Worm (Caenorhabditis elegans) whole organism, mixed stage, embryonic: Measurements from ENCODE around the gene K07E3.4.

Experiments
- M03D4.4 ChIP-seq: sonication (generic microtip); optimal IDR thresholded peaks from 2 replicates; lab custom pipeline; 2017; ENCODE audit warnings: mild to moderate bottlenecking, missing genetic modification characterization, missing compliant biosample characterization
- blmp-1 ChIP-seq: fragments of 150-350 bp; optimal IDR thresholded peaks from 2 replicates; lab custom pipeline; 2014; ENCODE audit warnings: missing biosample characterization, missing genetic modification characterization
- ceh-39 ChIP-seq: fragments of 150-350 bp; optimal IDR thresholded peaks from 2 replicates; lab custom pipeline; 2014; ENCODE audit warnings: missing biosample characterization, missing genetic modification characterization
- ceh-43 ChIP-seq: fragments of 200-800 bp; sonication (Bioruptor generic); optimal IDR thresholded peaks from 2 replicates; lab custom pipeline; 2018; ENCODE audit warnings: mild to moderate bottlenecking, missing genetic modification characterization, moderate library complexity, missing compliant biosample characterization
- ceh-83 ChIP-seq: fragments of 200-800 bp; sonication (Bioruptor generic); optimal IDR thresholded peaks from 2 replicates; lab custom pipeline; 2018; ENCODE audit warnings: mild to moderate bottlenecking, missing genetic modification characterization, missing compliant biosample characterization
- ces-1 ChIP-seq: fragments of 150-350 bp; optimal IDR thresholded peaks from 2 replicates; lab custom pipeline; 2014; ENCODE audit warnings: missing biosample characterization, missing genetic modification reagents, missing genetic modification characterization
- cnd-1 ChIP-seq: fragments of 200-800 bp; sonication (Bioruptor generic); optimal IDR thresholded peaks from 2 replicates; lab custom pipeline; 2018; ENCODE audit warnings: mild to moderate bottlenecking, missing genetic modification characterization, missing compliant biosample characterization
- drap-1 ChIP-seq: fragments of 200-800 bp; sonication (Bioruptor generic); optimal IDR thresholded peaks from 3 replicates; lab custom pipeline; 2018; ENCODE audit warnings: mild to moderate bottlenecking, missing genetic modification characterization, missing compliant biosample characterization
- elt-1 ChIP-seq: sonication (generic microtip); optimal IDR thresholded peaks from 2 replicates; lab custom pipeline; 2017; ENCODE audit warnings: missing genetic modification characterization, mild to moderate bottlenecking, missing compliant biosample characterization, antibody characterized with exemption, moderate library complexity, borderline replicate concordance; ENCODE audit not compliant: insufficient read depth
- elt-3 ChIP-seq: fragments of 150-350 bp; optimal IDR thresholded peaks from 2 replicates; lab custom pipeline; 2014; ENCODE audit warnings: missing biosample characterization, missing genetic modification characterization
- flh-1 ChIP-seq: fragments of 200-800 bp; sonication (Bioruptor generic); optimal IDR thresholded peaks from 2 replicates; lab custom pipeline; 2018; ENCODE audit warnings: mild to moderate bottlenecking, missing genetic modification characterization, moderate library complexity, missing compliant biosample characterization
- ham-2 ChIP-seq: fragments of 200-800 bp; sonication (Bioruptor generic); optimal IDR thresholded peaks from 2 replicates; lab custom pipeline; 2018; ENCODE audit warnings: mild to moderate bottlenecking, missing genetic modification characterization, missing compliant biosample characterization
- hlh-1 ChIP-seq: fragments of 150-350 bp; optimal IDR thresholded peaks from 2 replicates; lab custom pipeline; 2014; ENCODE audit warnings: missing biosample characterization, missing genetic modification reagents, missing genetic modification characterization
- lin-13 ChIP-seq: fragments of 150-350 bp; optimal IDR thresholded peaks from 2 replicates; lab custom pipeline; 2014; ENCODE audit warnings: missing biosample characterization, missing genetic modification characterization
- lsy-2 ChIP-seq: fragments of 150-350 bp; optimal IDR thresholded peaks from 2 replicates; lab custom pipeline; 2014; ENCODE audit warnings: missing biosample characterization, missing genetic modification characterization
- mab-5 ChIP-seq: fragments of 150-350 bp; optimal IDR thresholded peaks from 2 replicates; lab custom pipeline; 2014; ENCODE audit warnings: missing biosample characterization, missing genetic modification characterization
- mep-1 ChIP-seq: fragments of 150-350 bp; optimal IDR thresholded peaks from 2 replicates; lab custom pipeline; 2017; ENCODE audit warnings: missing biosample characterization, missing genetic modification reagents, missing genetic modification characterization, inconsistent platforms
- mls-2 ChIP-seq: sonication (generic microtip); optimal IDR thresholded peaks from 2 replicates; lab custom pipeline; 2016; ENCODE audit warnings: mild to moderate bottlenecking, missing genetic modification characterization, moderate library complexity, missing compliant biosample characterization
- nhr-12 ChIP-seq: fragments of 150-350 bp; optimal IDR thresholded peaks from 2 replicates; lab custom pipeline; 2014; ENCODE audit warnings: missing biosample characterization, missing genetic modification characterization
- nhr-2 ChIP-seq: fragments of 150-350 bp; optimal IDR thresholded peaks from 2 replicates; lab custom pipeline; 2014; ENCODE audit warnings: missing biosample characterization, missing genetic modification characterization
- nhr-237 ChIP-seq: fragments of 150-350 bp; optimal IDR thresholded peaks from 2 replicates; lab custom pipeline; 2014; ENCODE audit warnings: missing biosample characterization, missing genetic modification characterization
- nhr-28 ChIP-seq: fragments of 150-350 bp; optimal IDR thresholded peaks from 2 replicates; lab custom pipeline; 2014; ENCODE audit warnings: missing biosample characterization, missing genetic modification characterization
- nhr-76 ChIP-seq: sonication (generic microtip); optimal IDR thresholded peaks from 2 replicates; lab custom pipeline; 2017; ENCODE audit warnings: missing biosample characterization, missing genetic modification characterization
- pha-4 ChIP-seq: fragments of 150-350 bp; optimal IDR thresholded peaks from 2 replicates; lab custom pipeline; 2018; ENCODE audit warnings: missing biosample characterization, missing genetic modification reagents, missing genetic modification characterization
- snpc-4 ChIP-seq: fragments of 150-350 bp; optimal IDR thresholded peaks from 2 replicates; lab custom pipeline; 2014; ENCODE audit warnings: missing biosample characterization, missing genetic modification characterization
- sptf-1 ChIP-seq: sonication (generic microtip); optimal IDR thresholded peaks from 2 replicates; lab custom pipeline; 2017; ENCODE audit warnings: mild to moderate bottlenecking, missing genetic modification characterization, moderate library complexity, missing compliant biosample characterization
- tbx-8 ChIP-seq: fragments of 200-800 bp; sonication (Bioruptor generic); optimal IDR thresholded peaks from 2 replicates; lab custom pipeline; 2018; ENCODE audit warnings: mild to moderate bottlenecking, missing genetic modification characterization, moderate library complexity, missing compliant biosample characterization
- unc-120 ChIP-seq: sonication (generic microtip); optimal IDR thresholded peaks from 2 replicates; lab custom pipeline; 2017; ENCODE audit warnings: missing genetic modification characterization, missing compliant biosample characterization; ENCODE audit not compliant: poor library complexity, severe bottlenecking
- unc-62 ChIP-seq: fragments of 150-350 bp; optimal IDR thresholded peaks from 2 replicates; lab custom pipeline; 2014; ENCODE audit warnings: missing biosample characterization, missing genetic modification reagents, missing genetic modification characterization
- zip-8 ChIP-seq: fragments of 150-350 bp; optimal IDR thresholded peaks from 2 replicates; lab custom pipeline; 2014; ENCODE audit warnings: missing biosample characterization, missing genetic modification characterization
- ztf-11 ChIP-seq: fragments of 150-350 bp; optimal IDR thresholded peaks from 2 replicates; lab custom pipeline; 2014; ENCODE audit warnings: missing biosample characterization, missing genetic modification characterization

Gene K07E3.4

DNA sequence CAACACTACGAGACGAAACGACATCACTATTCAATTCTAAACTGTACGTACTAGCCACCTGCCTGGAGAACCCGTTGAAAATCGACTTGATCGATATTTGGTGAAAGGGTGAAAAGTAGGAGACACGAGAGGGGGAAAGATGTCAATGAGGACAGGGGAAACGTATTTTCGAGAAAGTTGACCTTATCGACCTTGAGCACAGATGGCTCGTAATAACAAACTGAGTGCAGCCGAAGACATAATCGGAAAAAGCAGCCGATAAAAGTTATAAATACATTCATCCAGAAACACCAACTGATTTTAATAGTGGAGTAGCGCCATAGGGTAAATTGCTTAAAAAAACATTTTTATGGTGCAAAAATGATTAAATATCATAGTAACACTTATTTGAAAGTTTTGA lies 23.8 kb downstream of the K07E3.4 start:
- no peak for TF ChIP-seq ztf-11 (tag; lab: Kevin White, UChicago)
- TF ChIP-seq nhr-76 (tag; lab: Kevin White, UChicago) = no peak
- no peak for TF ChIP-seq mep-1
- no peak for TF ChIP-seq elt-3 (tag; lab: Kevin White, UChicago)
- TF ChIP-seq sptf-1 (tag; lab: Kevin White, UChicago) = no peak
- no peak for TF ChIP-seq elt-1
- no peak for TF ChIP-seq nhr-237 (tag; lab: Kevin White, UChicago)
- TF ChIP-seq hlh-1 (tag; lab: Kevin White, UChicago) = no peak
- TF ChIP-seq ham-2 (GFP tag; lab: Kevin White, UChicago) = peak; percentile 1
- TF ChIP-seq mab-5 (tag; lab: Kevin White, UChicago) = no peak
- TF ChIP-seq lin-13 = no peak
- TF ChIP-seq pha-4 (tag; lab: Kevin White, UChicago) = no peak
- TF ChIP-seq ceh-43 (GFP tag; lab: Kevin White, UChicago) = no peak
- TF ChIP-seq flh-1 (GFP tag; lab: Kevin White, UChicago) = no peak
- peak; percentile 17 for TF ChIP-seq nhr-2 (tag; lab: Kevin White, UChicago)
- no peak for TF ChIP-seq blmp-1 (tag; lab: Kevin White, UChicago)
- no peak for TF ChIP-seq mls-2

DNA sequence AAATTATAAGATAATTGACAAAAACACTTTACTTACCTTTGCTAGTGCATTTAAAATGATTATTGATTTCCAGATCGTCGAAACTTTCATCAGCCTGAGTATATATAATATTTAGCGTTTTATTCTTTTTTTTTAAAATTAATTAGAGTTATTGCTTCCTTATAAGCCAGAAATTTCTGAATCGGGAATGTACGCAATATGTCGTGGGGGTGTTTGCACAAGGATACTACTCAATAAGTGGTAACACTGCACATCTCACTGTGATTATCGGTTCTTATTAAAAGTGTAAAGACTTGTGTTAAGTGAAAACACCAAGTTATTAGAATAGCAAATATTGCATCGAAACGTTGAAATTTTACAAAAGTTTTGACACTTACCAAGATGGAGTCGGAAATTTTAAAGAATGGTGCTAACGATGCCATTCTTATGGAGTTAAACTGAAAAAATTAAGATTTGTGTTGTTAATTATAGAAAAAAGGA lies 26.0 kb downstream of the K07E3.4 start, which contains the start of gene dim-1:
dim-1 (minus strand) TSS at position 430 of the 480 bp plus-strand sequence.
- TF ChIP-seq ces-1 (GFP tag; lab: Kevin White, UChicago) = peak; percentile 52
- TF ChIP-seq flh-1 (GFP tag; lab: Kevin White, UChicago) = no peak
- TF ChIP-seq unc-120 (tag; lab: Kevin White, UChicago) = peak; percentile 72

DNA sequence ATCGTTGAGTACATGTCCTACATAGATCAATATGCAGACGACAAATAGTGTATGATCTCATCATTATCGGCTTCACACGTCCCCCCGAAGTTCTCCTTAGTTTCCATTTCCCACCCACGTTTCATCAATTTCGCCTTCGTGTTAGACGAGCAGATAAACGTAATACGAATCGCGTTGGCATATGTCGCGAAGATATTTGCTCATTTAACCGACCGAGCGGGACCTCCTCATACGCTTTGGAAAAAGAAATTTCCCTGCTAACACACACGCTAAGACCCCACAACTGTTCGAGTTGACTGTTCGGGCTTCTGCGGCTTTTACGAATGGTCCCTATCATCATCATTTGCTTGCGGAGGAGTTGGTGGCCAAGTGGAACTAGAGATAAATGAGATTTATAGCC lies 29.3 kb downstream of the K07E3.4 start:
- no peak for TF ChIP-seq ham-2 (GFP tag; lab: Kevin White, UChicago)
- no peak for TF ChIP-seq nhr-12 (tag; lab: Kevin White, UChicago)
- no peak for TF ChIP-seq tbx-8
- no peak for TF ChIP-seq snpc-4 (tag; lab: Kevin White, UChicago)
- no peak for TF ChIP-seq pha-4 (tag; lab: Kevin White, UChicago)
- TF ChIP-seq unc-120 (tag; lab: Kevin White, UChicago) = peak; percentile 87
- no peak for TF ChIP-seq ceh-39 (tag; lab: Kevin White, UChicago)
- TF ChIP-seq mls-2 = no peak
- no peak for TF ChIP-seq ces-1 (GFP tag; lab: Kevin White, UChicago)
- TF ChIP-seq drap-1 (GFP tag; lab: Kevin White, UChicago) = no peak
- TF ChIP-seq ceh-83 (GFP tag; lab: Kevin White, UChicago) = no peak
- TF ChIP-seq mab-5 (tag; lab: Kevin White, UChicago) = no peak
- TF ChIP-seq cnd-1 (tag; lab: Kevin White, UChicago) = no peak
- no peak for TF ChIP-seq nhr-237 (tag; lab: Kevin White, UChicago)
- TF ChIP-seq hlh-1 (tag; lab: Kevin White, UChicago) = peak; percentile 88
- TF ChIP-seq lsy-2 = no peak
- TF ChIP-seq elt-3 (tag; lab: Kevin White, UChicago) = no peak
- peak; percentile 71 for TF ChIP-seq unc-62
- no peak for TF ChIP-seq mep-1
- TF ChIP-seq sptf-1 (tag; lab: Kevin White, UChicago) = no peak
- TF ChIP-seq M03D4.4 (tag; lab: Kevin White, UChicago) = no peak
- no peak for TF ChIP-seq blmp-1 (tag; lab: Kevin White, UChicago)
- no peak for TF ChIP-seq zip-8 (tag; lab: Kevin White, UChicago)
- TF ChIP-seq nhr-2 (tag; lab: Kevin White, UChicago) = no peak

DNA sequence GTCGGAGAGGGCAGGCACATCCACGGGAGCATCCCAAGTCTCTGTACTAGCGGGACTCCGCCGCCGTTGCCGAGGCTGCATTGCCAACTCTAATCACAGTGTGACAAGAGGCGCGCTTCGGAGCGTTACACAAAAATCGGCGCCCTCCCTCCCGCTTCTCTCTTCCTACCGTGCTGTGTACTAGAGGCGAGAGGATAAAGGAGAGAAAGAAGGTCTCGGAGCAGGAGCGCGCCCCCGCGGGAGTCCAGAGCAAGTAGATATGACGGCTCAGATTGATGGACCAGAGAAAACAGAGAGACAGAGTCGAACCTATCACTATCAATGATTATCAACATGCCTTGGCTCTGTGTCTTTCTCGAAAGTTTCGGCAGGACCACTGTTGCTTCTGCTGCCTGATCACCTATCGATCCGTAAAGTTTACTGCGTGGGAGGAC lies 30.8 kb downstream of the K07E3.4 start:
- TF ChIP-seq hlh-1 (tag; lab: Kevin White, UChicago) (peak; percentile 80), unc-62 (peak; percentile 96), sptf-1 (tag; lab: Kevin White, UChicago) (peak; percentile 15), mab-5 (tag; lab: Kevin White, UChicago) (peak; percentile 26), snpc-4 (tag; lab: Kevin White, UChicago) (no peak), lin-13 (no peak), pha-4 (tag; lab: Kevin White, UChicago) (no peak), tbx-8 (no peak), unc-120 (tag; lab: Kevin White, UChicago) (peak; percentile 87)

DNA sequence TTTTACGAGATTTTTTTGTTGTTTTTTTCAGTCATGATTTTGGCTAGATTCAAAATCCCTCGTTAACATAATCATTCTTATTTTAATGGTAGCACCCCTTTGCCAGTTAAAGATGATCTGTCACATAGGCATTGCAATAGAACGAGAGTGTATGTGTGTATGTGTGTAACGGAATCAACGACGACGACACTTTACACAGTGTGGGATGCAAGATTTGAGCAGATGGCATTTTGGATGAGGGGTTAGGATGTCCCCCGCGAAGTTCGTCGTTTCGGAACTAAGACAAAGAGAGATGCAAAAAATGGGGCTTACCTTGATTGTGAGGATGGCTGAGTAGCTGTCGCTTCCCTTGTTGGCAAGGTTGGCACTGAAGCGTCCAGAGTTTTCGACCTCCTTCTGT lies 31.8 kb downstream of the K07E3.4 start:
- TF ChIP-seq mls-2 (no peak), nhr-237 (tag; lab: Kevin White, UChicago) (no peak), zip-8 (tag; lab: Kevin White, UChicago) (no peak), hlh-1 (tag; lab: Kevin White, UChicago) (peak; percentile 82), cnd-1 (tag; lab: Kevin White, UChicago) (peak; percentile 12), unc-62 (peak; percentile 63), drap-1 (GFP tag; lab: Kevin White, UChicago) (no peak), unc-120 (tag; lab: Kevin White, UChicago) (peak; percentile 76), ham-2 (GFP tag; lab: Kevin White, UChicago) (no peak), nhr-28 (tag; lab: Kevin White, UChicago) (no peak)
- TF ChIP-seq, all 35 proteins: peak for 4
